Worm (Caenorhabditis elegans): ENCODE data around the gene math-5.

DNA sequence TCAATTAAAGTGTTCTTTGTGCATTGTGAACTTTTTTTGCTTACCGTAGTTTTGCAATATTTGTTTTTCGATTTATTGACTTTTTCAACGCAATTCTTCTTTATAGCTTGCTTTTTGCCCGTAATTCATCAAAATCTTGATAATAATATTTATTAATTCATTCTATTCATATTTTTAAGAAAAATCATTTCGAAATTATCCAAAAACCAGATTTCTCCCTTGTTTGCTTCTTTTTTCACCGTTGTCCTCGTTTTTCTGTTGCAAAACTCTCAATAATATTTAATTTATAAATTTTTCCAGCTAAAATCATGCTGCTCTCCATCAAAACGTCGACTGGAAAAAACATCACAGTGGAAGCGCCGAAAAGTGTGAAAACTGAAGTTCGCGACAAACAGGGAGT is 41.9 kb upstream of the math-5 start, which contains the start of gene F52C6.3:
- TF ChIP-seq elt-4 (tag; optimal IDR thresholded peaks at IDR 0.05) (no peak), pqm-1 (tag; optimal IDR thresholded peaks at IDR 0.05) (no peak), ceh-14 (tag; optimal IDR thresholded peaks at IDR 0.05) (no peak), che-1 (tag; optimal IDR thresholded peaks at IDR 0.05) (no peak), unc-55 (GFP tag; optimal IDR thresholded peaks at IDR 0.05) (no peak), ceh-2 (tag; optimal IDR thresholded peaks at IDR 0.05) (no peak), odd-2 (tag; optimal IDR thresholded peaks at IDR 0.05) (no peak), fkh-10 (GFP tag; optimal IDR thresholded peaks at IDR 0.05) (no peak), tbx-7 (tag; optimal IDR thresholded peaks at IDR 0.05) (no peak), tbx-2 (tag; optimal IDR thresholded peaks at IDR 0.05) (no peak)

Data from whole organism, late embryonic.